Fruit fly (Drosophila melanogaster): ENCODE data around the gene Atg6.
A peak's percentile ranks its signal among the peaks of the same experiment; 100 is the strongest.

Gene Atg6

DNA sequence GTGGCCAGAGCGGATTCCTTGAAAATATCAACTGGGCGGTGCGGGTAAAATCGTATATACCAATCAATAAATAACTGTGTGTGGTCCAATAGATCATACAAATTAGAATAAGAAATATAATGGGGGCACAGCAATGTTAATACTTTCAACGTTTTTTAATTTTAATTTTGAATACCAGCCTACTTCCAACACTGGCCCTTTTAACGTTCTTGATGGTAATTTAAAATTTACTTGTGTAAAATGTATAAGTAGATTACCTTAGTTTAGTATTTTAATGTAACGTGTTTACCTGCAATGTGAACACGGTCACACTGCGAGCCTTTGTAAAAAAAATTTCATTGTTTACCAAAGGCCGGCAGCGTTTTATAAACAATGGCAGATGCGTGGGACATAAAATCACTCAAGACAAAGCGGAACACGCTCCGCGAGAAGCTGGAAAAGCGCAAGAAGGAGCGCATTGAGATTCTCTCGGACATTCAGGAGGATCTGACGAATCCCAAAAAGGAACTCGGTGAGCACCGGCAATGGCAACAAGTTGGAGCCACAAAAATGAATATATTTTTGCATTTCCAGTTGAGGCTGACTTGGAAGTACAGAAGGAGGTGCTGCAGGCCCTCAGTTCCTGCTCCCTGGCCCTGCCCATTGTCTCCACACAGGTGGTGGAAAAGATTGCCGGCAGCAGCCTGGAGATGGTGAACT lies 18.6 kb downstream of the Atg6 start, which contains the start of the genes KrT95D and Mettl3:
Gene KrT95D (minus strand): TSS at position 3 of the 699 bp plus-strand sequence.
Gene Mettl3 (plus strand): TSS at position 333 of the 699 bp plus-strand sequence.
- TF ChIP-seq h (GFP tag; optimal IDR thresholded peaks at IDR 0.05) (peak; percentile 26), ey (GFP tag; optimal IDR thresholded peaks at IDR 0.05) (peak; percentile 12), HLH106 (tag; optimal IDR thresholded peaks at IDR 0.05) (peak; percentile 19), Rel (GFP tag; optimal IDR thresholded peaks at IDR 0.05) (no peak), Rel (tag; optimal IDR thresholded peaks at IDR 0.05) (peak; percentile 4), Myc (optimal IDR thresholded peaks at IDR 0.05) (peak; percentile 16), dsf (GFP tag; optimal IDR thresholded peaks at IDR 0.05; ENCODE audit: borderline replicate concordance) (peak; percentile 58), psq (GFP tag; optimal IDR thresholded peaks at IDR 0.05) (no peak), br (GFP tag; optimal IDR thresholded peaks at IDR 0.05) (peak; percentile 16), Hr78 (GFP tag; optimal IDR thresholded peaks at IDR 0.05) (no peak), fru (GFP tag; optimal IDR thresholded peaks at IDR 0.05) (peak; percentile 26), Hnf4 (GFP tag; optimal IDR thresholded peaks at IDR 0.05) (peak; percentile 55)

- no peak for TF ChIP-seq dmrt93B (GFP tag; optimal IDR thresholded peaks at IDR 0.05)
- peak; percentile 64 for TF ChIP-seq h (GFP tag; optimal IDR thresholded peaks at IDR 0.05)
- TF ChIP-seq CG32264 (GFP tag; optimal IDR thresholded peaks at IDR 0.05), result no peak
- no peak for TF ChIP-seq Rel (GFP tag; optimal IDR thresholded peaks at IDR 0.05)
- peak; percentile 89 for TF ChIP-seq Rel (tag; optimal IDR thresholded peaks at IDR 0.05)
- no peak for TF ChIP-seq tai (GFP tag; optimal IDR thresholded peaks at IDR 0.05)
- no peak for TF ChIP-seq dsf (GFP tag; optimal IDR thresholded peaks at IDR 0.05; ENCODE audit: borderline replicate concordance)
- peak; percentile 43 for TF ChIP-seq psq (GFP tag; optimal IDR thresholded peaks at IDR 0.05)
- TF ChIP-seq br (GFP tag; optimal IDR thresholded peaks at IDR 0.05), result peak; percentile 15
- TF ChIP-seq dl (GFP tag; optimal IDR thresholded peaks at IDR 0.05; ENCODE audit: insufficient read depth in 1 of 2, partially characterized antibody in 2 of 2), result peak in 1 of 2 experiments; percentile 64
- peak; percentile 29 for TF ChIP-seq fru (GFP tag; optimal IDR thresholded peaks at IDR 0.05)
- no peak for TF ChIP-seq CG9705 (GFP tag; optimal IDR thresholded peaks at IDR 0.05)
- peak in 1 of 2 experiments; percentile 40 for TF ChIP-seq foxo (GFP tag; optimal IDR thresholded peaks at IDR 0.05)
- peak; percentile 90 for TF ChIP-seq Dif (GFP tag; optimal IDR thresholded peaks at IDR 0.05; ENCODE audit: partially characterized antibody)
- no peak for TF ChIP-seq Myc (optimal IDR thresholded peaks at IDR 0.05)
- TF ChIP-seq Hr83 (GFP tag; optimal IDR thresholded peaks at IDR 0.05; ENCODE audit: poor library complexity, severe bottlenecking), result peak; percentile 65
- TF ChIP-seq Sp1 (GFP tag; optimal IDR thresholded peaks at IDR 0.05), result peak; percentile 46
- no peak for TF ChIP-seq pan (optimal IDR thresholded peaks at IDR 0.05)
- peak; percentile 6 for TF ChIP-seq woc (GFP tag; optimal IDR thresholded peaks at IDR 0.05)
- TF ChIP-seq OdsH (GFP tag; optimal IDR thresholded peaks at IDR 0.05), result peak; percentile 10
- TF ChIP-seq jim (GFP tag; optimal IDR thresholded peaks at IDR 0.05), result no peak
- TF ChIP-seq N (GFP tag; optimal IDR thresholded peaks at IDR 0.05), result peak; percentile 4
These were observed 19.4 kb downstream of the Atg6 start for dm6 chr3R:24031019-24031824.

DNA sequence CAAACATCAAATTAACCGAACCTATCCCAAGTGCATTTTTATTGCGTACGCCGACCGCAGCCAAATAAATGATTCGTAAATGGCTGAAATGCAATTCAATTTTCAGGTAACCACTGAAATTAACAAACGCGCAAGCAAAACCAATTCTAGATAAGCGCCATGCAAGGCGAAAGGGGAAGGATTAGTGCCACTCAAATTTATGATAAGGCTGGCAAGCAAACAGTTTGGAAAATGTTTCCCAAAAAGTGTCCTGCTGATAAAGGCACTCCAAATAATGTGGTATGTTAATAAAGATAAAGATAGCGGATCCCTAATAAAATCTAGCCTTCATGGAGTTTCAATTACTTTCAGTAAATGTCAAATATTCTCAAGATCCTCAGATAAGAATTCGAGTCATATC lies 23.4 kb downstream of the Atg6 start:
- TF ChIP-seq dl (GFP tag; optimal IDR thresholded peaks at IDR 0.05; ENCODE audit: insufficient read depth in 1 of 2, partially characterized antibody in 2 of 2) (no peak), Rel (GFP tag; optimal IDR thresholded peaks at IDR 0.05) (no peak), Rel (tag; optimal IDR thresholded peaks at IDR 0.05) (peak; percentile 11)

- TF ChIP-seq br (GFP tag; optimal IDR thresholded peaks at IDR 0.05) (no peak), CG32264 (GFP tag; optimal IDR thresholded peaks at IDR 0.05) (no peak), tai (GFP tag; optimal IDR thresholded peaks at IDR 0.05) (no peak), OdsH (GFP tag; optimal IDR thresholded peaks at IDR 0.05) (no peak), Hr83 (GFP tag; optimal IDR thresholded peaks at IDR 0.05; ENCODE audit: poor library complexity, severe bottlenecking) (no peak)
These were observed 24.1 kb downstream of the Atg6 start for dm6 chr3R:24026503-24026902.

dm6 chr3R:24025715-24026467 lies 24.7 kb downstream of the Atg6 start:
- TF ChIP-seq pan (optimal IDR thresholded peaks at IDR 0.05), result no peak
- peak in 1 of 2 experiments; percentile 26 for TF ChIP-seq foxo (GFP tag; optimal IDR thresholded peaks at IDR 0.05)
- TF ChIP-seq sv (GFP tag; optimal IDR thresholded peaks at IDR 0.05), result peak; percentile 27
- peak; percentile 50 for TF ChIP-seq h (GFP tag; optimal IDR thresholded peaks at IDR 0.05)
- peak; percentile 16 for TF ChIP-seq ey (GFP tag; optimal IDR thresholded peaks at IDR 0.05)
- TF ChIP-seq Rel (GFP tag; optimal IDR thresholded peaks at IDR 0.05), result no peak
- peak; percentile 89 for TF ChIP-seq Rel (tag; optimal IDR thresholded peaks at IDR 0.05)
- TF ChIP-seq fru (GFP tag; optimal IDR thresholded peaks at IDR 0.05), result no peak
- peak; percentile 36 for TF ChIP-seq OdsH (GFP tag; optimal IDR thresholded peaks at IDR 0.05)
- peak; percentile 44 for TF ChIP-seq rgr (GFP tag; optimal IDR thresholded peaks at IDR 0.05)
